Fruit fly (Drosophila melanogaster): ENCODE data around the gene msl-2.

msl-2 gene

DNA sequence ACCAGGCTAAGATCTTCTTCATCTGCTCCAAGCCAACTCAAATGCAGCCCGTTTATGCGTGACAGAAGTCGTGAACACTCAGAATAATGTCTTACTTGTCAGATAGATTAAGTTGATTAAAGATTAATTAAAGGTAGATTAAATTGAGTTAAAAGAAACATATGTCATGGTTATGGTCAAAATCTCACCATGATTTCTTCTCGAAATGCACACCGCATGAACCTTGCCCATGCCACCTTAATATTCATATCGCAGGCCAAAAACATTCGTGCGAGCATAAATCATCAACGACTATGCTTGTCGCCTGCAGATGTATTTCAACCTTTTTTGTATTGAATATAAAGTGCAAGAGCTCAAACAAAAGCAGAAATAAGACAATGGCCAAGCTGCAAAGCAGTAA is 28.8 kb downstream of the msl-2 start (continued):
- no peak for TF ChIP-seq CG1832 (GFP tag; optimal IDR thresholded peaks at IDR 0.05)
- no peak for TF ChIP-seq Bgb (GFP tag; IDR thresholded peaks at IDR 0.05; ENCODE audit: partially characterized antibody)
- TF ChIP-seq YL-1 (GFP tag; optimal IDR thresholded peaks at IDR 0.05) = no peak
- peak; percentile 73 for TF ChIP-seq HLH3B (GFP tag; IDR thresholded peaks at IDR 0.05)
- TF ChIP-seq Neu2 (GFP tag; optimal IDR thresholded peaks at IDR 0.05; ENCODE audit: borderline replicate concordance) = no peak
- TF ChIP-seq NC2α (GFP tag; optimal IDR thresholded peaks at IDR 0.05) = no peak
- peak; percentile 50; the same call in 1 of the 2 replicates for TF ChIP-seq chm (GFP tag; IDR thresholded peaks at IDR 0.05)
- TF ChIP-seq row (GFP tag; IDR thresholded peaks at IDR 0.05) = peak; percentile 70
- peak; percentile 29 for TF ChIP-seq CG18599 (GFP tag; optimal IDR thresholded peaks at IDR 0.05)
- TF ChIP-seq cad (GFP tag; optimal IDR thresholded peaks at IDR 0.05) = no peak
- TF ChIP-seq CG6254 (GFP tag; optimal IDR thresholded peaks at IDR 0.05) = peak; percentile 61
- no peak for TF ChIP-seq Sry-δ (GFP tag; optimal IDR thresholded peaks at IDR 0.05)
- TF ChIP-seq CG32532 (GFP tag; IDR thresholded peaks at IDR 0.05) = no peak
- no peak for TF ChIP-seq MBD-R2 (GFP tag; IDR thresholded peaks at IDR 0.05)
- no peak for TF ChIP-seq zf30C (GFP tag; optimal IDR thresholded peaks at IDR 0.05)
- no peak for TF ChIP-seq crc (GFP tag; optimal IDR thresholded peaks at IDR 0.05)
- no peak for TF ChIP-seq jumu (GFP tag; optimal IDR thresholded peaks at IDR 0.05)
- TF ChIP-seq cg (GFP tag; optimal IDR thresholded peaks at IDR 0.05) = no peak
- TF ChIP-seq CG17802 (tag; optimal IDR thresholded peaks at IDR 0.05) = no peak
- no peak for TF ChIP-seq ERR (GFP tag; optimal IDR thresholded peaks at IDR 0.05)
- no peak for TF ChIP-seq emc (GFP tag; optimal IDR thresholded peaks at IDR 0.05)
- TF ChIP-seq zfh2 (GFP tag; optimal IDR thresholded peaks at IDR 0.05) = no peak
- TF ChIP-seq crol (GFP tag; IDR thresholded peaks at IDR 0.05) = no peak
- no peak for TF ChIP-seq btn (GFP tag; optimal IDR thresholded peaks at IDR 0.05)
- no peak for TF ChIP-seq bbx (GFP tag; IDR thresholded peaks at IDR 0.05; ENCODE audit: partially characterized antibody)
- no peak for TF ChIP-seq wdn (GFP tag; IDR thresholded peaks at IDR 0.05)
- no peak for TF ChIP-seq Max (GFP tag; optimal IDR thresholded peaks at IDR 0.05)
- no peak for TF ChIP-seq BtbVII (GFP tag; optimal IDR thresholded peaks at IDR 0.05)
- TF ChIP-seq CG13296 (GFP tag; optimal IDR thresholded peaks at IDR 0.05) = peak; percentile 66
- no peak for TF ChIP-seq sug (tag; optimal IDR thresholded peaks at IDR 0.05)
- no peak for TF ChIP-seq CG2120 (GFP tag; optimal IDR thresholded peaks at IDR 0.05)
- peak; percentile 34 for TF ChIP-seq dmrt11E (tag; optimal IDR thresholded peaks at IDR 0.05)
- peak; percentile 14 for TF ChIP-seq pum (GFP tag; optimal IDR thresholded peaks at IDR 0.05)
- no peak for TF ChIP-seq pros (GFP tag; optimal IDR thresholded peaks at IDR 0.05)
- TF ChIP-seq sqz (GFP tag; optimal IDR thresholded peaks at IDR 0.05) = peak; percentile 42
- TF ChIP-seq prd (optimal IDR thresholded peaks at IDR 0.05) = no peak
- TF ChIP-seq prd (GFP tag; IDR thresholded peaks at IDR 0.05) = peak; percentile 69
- no peak for TF ChIP-seq D19B (GFP tag; optimal IDR thresholded peaks at IDR 0.05)
- TF ChIP-seq CG18476 (GFP tag; optimal IDR thresholded peaks at IDR 0.05) = no peak
- no peak for TF ChIP-seq CG15479 (GFP tag; optimal IDR thresholded peaks at IDR 0.05)
- TF ChIP-seq schlank (tag; optimal IDR thresholded peaks at IDR 0.05) = no peak
- 0 out of 3 replicates have a peak, but pooled peaks have one; percentile 44 for TF ChIP-seq ase (GFP tag; IDR thresholded peaks at IDR 0.05)
- TF ChIP-seq CG14441 (GFP tag; IDR thresholded peaks at IDR 0.05) = peak; percentile 61
- TF ChIP-seq CG4404 (GFP tag; IDR thresholded peaks at IDR 0.05) = no peak
- peak; percentile 51; the same call in 1 of the 2 replicates for TF ChIP-seq ara (GFP tag; IDR thresholded peaks at IDR 0.05)
- TF ChIP-seq CG6175 (GFP tag; IDR thresholded peaks at IDR 0.05) = no peak
- TF ChIP-seq CG14050 (GFP tag; IDR thresholded peaks at IDR 0.05) = peak; percentile 37; the same call in 2 of the 3 replicates
- peak; percentile 36 for TF ChIP-seq bcd (GFP tag; optimal IDR thresholded peaks at IDR 0.05)
- peak; percentile 40 for TF ChIP-seq Nf-YC (tag; optimal IDR thresholded peaks at IDR 0.05)
- TF ChIP-seq HLH54F (GFP tag; optimal IDR thresholded peaks at IDR 0.05) = no peak
- TF ChIP-seq CG32772 (GFP tag; IDR thresholded peaks at IDR 0.05) = no peak
- no peak for TF ChIP-seq pan (optimal IDR thresholded peaks at IDR 0.05)
- peak in 1 of 2 experiments; percentile 81 for TF ChIP-seq pan (GFP tag; optimal IDR thresholded peaks at IDR 0.05 in 1 of 2, IDR thresholded peaks at IDR 0.05 in 1 of 2)
